Worm (Caenorhabditis elegans): ENCODE results near the gene Y102A11A.3.

DNA sequence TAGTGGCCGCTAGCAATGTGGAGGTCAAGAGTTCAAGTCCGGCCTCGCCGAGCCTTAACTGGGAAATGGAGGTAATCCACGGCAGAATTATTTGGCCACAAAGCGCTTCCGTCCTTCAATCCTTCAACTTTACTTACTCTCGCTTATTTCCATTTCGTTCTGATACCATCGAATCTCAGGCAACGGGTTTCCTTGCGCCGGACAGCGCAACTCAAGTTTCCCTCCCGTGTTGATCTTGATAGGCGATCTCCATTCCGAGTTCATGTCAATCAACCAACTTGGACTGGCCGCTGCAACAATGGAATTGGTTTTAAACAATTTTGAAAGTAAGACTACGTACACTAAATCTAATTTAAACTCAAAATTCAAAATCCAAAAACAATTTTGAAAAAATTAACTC lies 21.9 kb downstream of the Y102A11A.3 start:
- no peak for TF ChIP-seq M03D4.4 (tag; optimal IDR thresholded peaks at IDR 0.05)
- TF ChIP-seq unc-62 (GFP tag; optimal IDR thresholded peaks at IDR 0.05), result no peak
- no peak for TF ChIP-seq sptf-1 (tag; optimal IDR thresholded peaks at IDR 0.05)
- TF ChIP-seq sem-2 (GFP tag; optimal IDR thresholded peaks at IDR 0.05), result no peak
- TF ChIP-seq blmp-1 (tag; optimal IDR thresholded peaks at IDR 0.05), result no peak
- no peak for TF ChIP-seq nhr-76 (tag; optimal IDR thresholded peaks at IDR 0.05)
- no peak for TF ChIP-seq nhr-12 (tag; optimal IDR thresholded peaks at IDR 0.05)
- no peak for TF ChIP-seq mep-1 (tag; optimal IDR thresholded peaks at IDR 0.05)
- TF ChIP-seq ham-2 (GFP tag; optimal IDR thresholded peaks at IDR 0.05), result no peak
- TF ChIP-seq lsy-2 (tag; optimal IDR thresholded peaks at IDR 0.05), result no peak
